Worm (Caenorhabditis elegans): ENCODE results near the gene F35H12.6.

The F35H12.6 gene

DNA sequence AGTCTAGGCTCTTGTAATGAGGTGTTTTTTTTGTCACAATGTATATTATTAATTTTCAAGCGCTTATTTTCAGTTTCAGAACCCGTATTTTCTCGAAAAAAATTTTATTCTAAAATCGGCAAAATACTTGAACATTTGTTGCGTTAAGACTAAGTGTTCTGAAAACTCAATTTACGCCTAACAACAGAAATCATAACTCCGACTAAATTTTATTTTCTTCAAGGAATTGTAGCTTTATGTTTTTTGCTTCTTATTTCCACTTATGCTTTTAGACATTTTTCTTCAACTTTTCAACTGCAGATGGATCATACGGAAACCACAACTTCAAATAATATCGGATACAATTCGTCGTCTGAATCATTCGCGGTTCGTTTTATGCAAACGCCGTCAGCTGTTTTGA, 20.4 kb downstream of the F35H12.6 start, which contains the start of gene F35H12.1:
Gene F35H12.1 (plus strand): TSS at position 301 of the 400 bp plus-strand sequence.
- no peak for TF ChIP-seq lin-13 (tag; optimal IDR thresholded peaks at IDR 0.05)
- no peak for TF ChIP-seq hlh-1 (tag; optimal IDR thresholded peaks at IDR 0.05)
- TF ChIP-seq M03D4.4 (tag; optimal IDR thresholded peaks at IDR 0.05): no peak
- no peak for TF ChIP-seq lin-32 (GFP tag; optimal IDR thresholded peaks at IDR 0.05)
- no peak for TF ChIP-seq mab-5 (tag; optimal IDR thresholded peaks at IDR 0.05)
- TF ChIP-seq unc-62 (GFP tag; optimal IDR thresholded peaks at IDR 0.05): no peak
- TF ChIP-seq tbx-8 (GFP tag; optimal IDR thresholded peaks at IDR 0.05): no peak
- no peak for TF ChIP-seq ces-1 (GFP tag; optimal IDR thresholded peaks at IDR 0.05)
- no peak for TF ChIP-seq elt-3 (tag; optimal IDR thresholded peaks at IDR 0.05)
- TF ChIP-seq pha-4 (tag; optimal IDR thresholded peaks at IDR 0.05): no peak
- TF ChIP-seq zip-8 (tag; optimal IDR thresholded peaks at IDR 0.05): no peak
- no peak for TF ChIP-seq unc-120 (tag; optimal IDR thresholded peaks at IDR 0.05; ENCODE audit: poor library complexity, severe bottlenecking)
- no peak for TF ChIP-seq cnd-1 (tag; optimal IDR thresholded peaks at IDR 0.05)
- TF ChIP-seq ceh-83 (GFP tag; optimal IDR thresholded peaks at IDR 0.05): no peak

DNA sequence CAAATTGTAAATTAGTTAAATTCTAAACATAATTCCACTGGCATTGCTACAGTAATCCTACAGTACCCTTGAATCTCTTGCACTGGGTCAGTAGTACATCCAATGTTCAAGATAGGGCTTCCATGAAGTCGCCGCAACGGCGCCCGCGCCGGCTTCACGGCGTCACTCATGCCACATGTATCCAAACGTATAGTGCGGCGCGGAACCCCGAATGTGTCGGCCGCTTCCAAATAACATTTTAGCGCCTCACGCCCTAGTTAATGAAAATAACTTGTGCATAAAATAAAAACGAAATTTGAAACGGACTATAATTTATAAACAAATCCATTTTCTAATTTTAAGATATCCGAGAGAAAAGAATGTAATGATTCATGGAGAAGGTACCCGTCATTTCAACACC, 22.9 kb downstream of the F35H12.6 start:
- TF ChIP-seq hlh-1 (tag; optimal IDR thresholded peaks at IDR 0.05): no peak

DNA sequence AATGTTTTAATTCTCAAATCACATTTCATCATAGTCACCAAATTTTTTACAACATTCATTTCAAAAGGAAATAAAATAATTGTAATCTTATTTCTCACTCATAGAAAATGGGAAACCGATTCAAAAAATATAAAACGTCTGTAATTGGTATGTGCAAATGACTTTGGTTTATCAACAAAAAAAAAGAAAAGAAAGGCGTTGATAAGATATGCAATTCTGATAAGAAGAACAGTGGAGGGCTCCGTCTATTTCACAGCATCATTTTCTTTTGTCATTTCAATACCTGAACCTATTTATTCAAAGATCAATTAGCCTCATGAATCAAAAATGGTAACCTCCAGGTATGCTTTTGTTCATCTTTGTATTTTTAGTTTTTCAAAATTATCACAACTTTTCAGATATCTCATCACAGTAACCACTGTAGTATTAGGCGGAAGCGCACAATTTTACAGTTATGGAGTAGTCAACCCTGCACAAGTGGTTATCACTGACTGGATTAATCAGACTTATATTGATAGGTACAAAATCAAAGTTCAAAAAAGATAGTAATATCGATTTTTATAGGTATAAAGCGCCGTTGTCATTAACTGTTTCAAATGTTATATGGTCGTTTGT, 25.3 kb downstream of the F35H12.6 start, which contains the start of gene F53H8.3:
Gene F53H8.3 (plus strand): TSS at position 275 of the 615 bp plus-strand sequence.
- TF ChIP-seq ceh-43 (GFP tag; optimal IDR thresholded peaks at IDR 0.05): no peak
- TF ChIP-seq nhr-12 (tag; optimal IDR thresholded peaks at IDR 0.05): no peak

DNA sequence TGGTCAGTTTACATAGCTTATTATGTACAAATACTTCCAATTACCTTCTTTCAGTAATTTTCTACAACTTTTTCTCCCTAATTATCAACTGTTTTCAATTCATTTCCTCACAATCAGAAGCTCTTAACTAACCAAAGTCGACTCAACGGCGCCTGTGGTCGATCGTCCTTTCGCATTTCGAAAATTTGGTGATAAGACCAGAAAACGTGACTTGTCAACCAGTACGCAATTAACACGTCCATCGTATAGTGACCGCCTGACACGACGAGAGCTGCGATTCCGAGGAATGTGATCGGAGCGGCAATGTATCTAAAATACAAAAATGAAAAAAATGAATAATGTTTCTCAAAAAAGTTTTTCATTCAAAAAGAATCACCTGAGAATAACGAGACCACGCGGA, 32.6 kb downstream of the F35H12.6 start:
- TF ChIP-seq bed-3 (GFP tag; optimal IDR thresholded peaks at IDR 0.05): no peak
- no peak for TF ChIP-seq unc-39 (tag; optimal IDR thresholded peaks at IDR 0.05)
- TF ChIP-seq ceh-83 (GFP tag; optimal IDR thresholded peaks at IDR 0.05): no peak
- TF ChIP-seq sptf-1 (tag; optimal IDR thresholded peaks at IDR 0.05): no peak
- no peak for TF ChIP-seq nhr-237 (tag; optimal IDR thresholded peaks at IDR 0.05)
- no peak for TF ChIP-seq nhr-12 (tag; optimal IDR thresholded peaks at IDR 0.05)
- no peak for TF ChIP-seq M03D4.4 (tag; optimal IDR thresholded peaks at IDR 0.05)
- TF ChIP-seq ceh-43 (GFP tag; optimal IDR thresholded peaks at IDR 0.05): no peak
- no peak for TF ChIP-seq drap-1 (GFP tag; optimal IDR thresholded peaks at IDR 0.05)
- TF ChIP-seq lin-13 (tag; optimal IDR thresholded peaks at IDR 0.05): no peak
- no peak for TF ChIP-seq flh-1 (GFP tag; optimal IDR thresholded peaks at IDR 0.05)
- no peak for TF ChIP-seq cnd-1 (tag; optimal IDR thresholded peaks at IDR 0.05)
- TF ChIP-seq nhr-76 (tag; optimal IDR thresholded peaks at IDR 0.05): no peak
- TF ChIP-seq tbx-8 (GFP tag; optimal IDR thresholded peaks at IDR 0.05): no peak
- TF ChIP-seq mls-2 (tag; optimal IDR thresholded peaks at IDR 0.05): no peak
- no peak for TF ChIP-seq ceh-39 (tag; optimal IDR thresholded peaks at IDR 0.05)
- TF ChIP-seq sem-2 (GFP tag; optimal IDR thresholded peaks at IDR 0.05): no peak
- TF ChIP-seq unc-62 (GFP tag; optimal IDR thresholded peaks at IDR 0.05): no peak

DNA sequence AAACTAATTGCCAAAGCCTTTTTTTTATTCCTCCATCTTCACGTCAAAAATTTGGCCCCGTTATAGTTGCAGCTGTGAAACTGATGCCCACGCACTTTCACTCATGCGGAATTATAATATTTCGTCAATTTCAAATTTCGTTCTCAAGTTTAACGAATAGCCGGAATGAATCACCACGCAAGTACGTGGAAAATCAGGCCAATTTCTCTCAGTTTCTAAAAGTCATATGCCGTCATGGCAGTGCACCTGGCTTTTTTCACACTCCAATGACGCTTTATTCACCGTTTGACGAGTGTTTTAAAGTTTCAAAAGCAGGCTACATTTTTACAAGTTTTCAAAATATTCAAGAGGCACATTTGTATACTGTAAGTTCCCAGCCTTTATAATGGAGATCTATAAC, 34.8 kb downstream of the F35H12.6 start:
- TF ChIP-seq mab-5 (tag; optimal IDR thresholded peaks at IDR 0.05) (no peak), unc-39 (tag; optimal IDR thresholded peaks at IDR 0.05) (no peak), lin-13 (tag; optimal IDR thresholded peaks at IDR 0.05) (no peak), unc-120 (tag; optimal IDR thresholded peaks at IDR 0.05; ENCODE audit: poor library complexity, severe bottlenecking) (no peak), unc-62 (GFP tag; optimal IDR thresholded peaks at IDR 0.05) (no peak), ztf-11 (tag; optimal IDR thresholded peaks at IDR 0.05) (no peak), ces-1 (GFP tag; optimal IDR thresholded peaks at IDR 0.05) (no peak), flh-1 (GFP tag; optimal IDR thresholded peaks at IDR 0.05) (no peak), drap-1 (GFP tag; optimal IDR thresholded peaks at IDR 0.05) (no peak), elt-1 (tag; optimal IDR thresholded peaks at IDR 0.05; ENCODE audit: borderline replicate concordance, insufficient read depth) (no peak), lin-32 (GFP tag; optimal IDR thresholded peaks at IDR 0.05) (no peak), sptf-1 (tag; optimal IDR thresholded peaks at IDR 0.05) (no peak)

DNA sequence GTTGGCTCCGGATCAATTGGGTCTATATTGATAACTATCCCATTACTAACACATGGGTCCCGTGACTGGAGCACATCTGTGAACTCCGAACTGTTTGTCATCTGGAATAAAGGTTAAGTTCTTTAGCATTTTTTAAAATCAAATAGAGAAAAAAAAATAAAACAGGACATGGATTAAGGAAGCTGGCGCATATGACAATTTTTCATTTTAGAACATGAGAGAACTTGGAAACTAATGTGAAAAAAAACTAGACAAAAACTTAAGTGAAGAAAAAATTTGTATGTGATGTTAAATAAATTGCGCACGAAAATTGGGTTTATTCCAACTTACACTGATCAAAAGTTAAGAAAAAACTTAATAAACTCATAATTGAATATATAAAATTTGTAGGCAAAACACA, 35.7 kb downstream of the F35H12.6 start, which contains the start of gene sms-2:
Gene sms-2 (minus strand): TSS at position 101 of the 400 bp plus-strand sequence.
- TF ChIP-seq ceh-39 (tag; optimal IDR thresholded peaks at IDR 0.05) (no peak), ces-1 (GFP tag; optimal IDR thresholded peaks at IDR 0.05) (no peak), unc-62 (GFP tag; optimal IDR thresholded peaks at IDR 0.05) (no peak), zip-8 (tag; optimal IDR thresholded peaks at IDR 0.05) (no peak), lin-13 (tag; optimal IDR thresholded peaks at IDR 0.05) (no peak), ceh-43 (GFP tag; optimal IDR thresholded peaks at IDR 0.05) (no peak), snpc-4 (tag; optimal IDR thresholded peaks at IDR 0.05) (no peak), elt-1 (tag; optimal IDR thresholded peaks at IDR 0.05; ENCODE audit: borderline replicate concordance, insufficient read depth) (no peak), hlh-1 (tag; optimal IDR thresholded peaks at IDR 0.05) (no peak), lin-32 (GFP tag; optimal IDR thresholded peaks at IDR 0.05) (no peak), elt-3 (tag; optimal IDR thresholded peaks at IDR 0.05) (no peak), flh-1 (GFP tag; optimal IDR thresholded peaks at IDR 0.05) (no peak), mls-2 (tag; optimal IDR thresholded peaks at IDR 0.05) (no peak), ham-2 (GFP tag; optimal IDR thresholded peaks at IDR 0.05) (no peak), mab-5 (tag; optimal IDR thresholded peaks at IDR 0.05) (no peak), nhr-12 (tag; optimal IDR thresholded peaks at IDR 0.05) (no peak)

All from whole organism, mixed stage, embryonic.